Worm (Caenorhabditis elegans) whole organism, L1 larva: ENCODE data around the gene M01H9.2.

Experiments used
- C16A3.4 ChIP-seq: fragments of 150-350 bp; optimal IDR thresholded peaks from 2 replicates; lab custom pipeline; 2014; ENCODE audit warnings: missing biosample characterization, missing genetic modification characterization
- F16B12.6 ChIP-seq: fragments of 150-350 bp; optimal IDR thresholded peaks from 2 replicates; lab custom pipeline; 2014; ENCODE audit warnings: missing biosample characterization, missing genetic modification characterization
- ceh-63 ChIP-seq: fragments of 200-800 bp; sonication (Bioruptor generic); optimal IDR thresholded peaks from 2 replicates; lab custom pipeline; 2018; ENCODE audit warnings: mild to moderate bottlenecking, missing genetic modification characterization, missing compliant biosample characterization
- ceh-8 ChIP-seq: fragments of 200-800 bp; sonication (Bioruptor generic); optimal IDR thresholded peaks from 2 replicates; lab custom pipeline; 2018; ENCODE audit warnings: mild to moderate bottlenecking, missing genetic modification characterization, moderate library complexity, missing compliant biosample characterization
- ceh-82 ChIP-seq, 3 experiments: fragments of 150-350 bp in 1 of 3; sonication (generic microtip) in 2 of 3; optimal IDR thresholded peaks; 2 replicates each; lab custom pipeline; 2014 to 2017; ENCODE audit warnings: missing biosample characterization in 3 of 3, missing genetic modification characterization in 3 of 3
- ceh-90 ChIP-seq: sonication (generic microtip); optimal IDR thresholded peaks from 2 replicates; lab custom pipeline; 2016; ENCODE audit warnings: missing genetic modification characterization, missing compliant biosample characterization
- ces-1 ChIP-seq: fragments of 150-350 bp; optimal IDR thresholded peaks from 2 replicates; lab custom pipeline; 2014; ENCODE audit warnings: missing biosample characterization, missing genetic modification reagents, missing genetic modification characterization
- efl-1 ChIP-seq, 4 experiments: fragments of 150-350 bp; optimal IDR thresholded peaks in 3 of 4; peaks in 1 of 4; 1 replicate in 1 of 4; 2 replicates in 3 of 4; lab custom pipeline; 2014; ENCODE audit warnings: missing biosample characterization in 2 of 4, missing genetic modification characterization in 2 of 4, missing genetic modification reagents in 2 of 4
- egl-13 ChIP-seq: sonication (generic microtip); optimal IDR thresholded peaks from 2 replicates; lab custom pipeline; 2016; ENCODE audit warnings: missing genotype, missing genetic modification reagents, missing genetic modification characterization, missing compliant biosample characterization
- fkh-10 ChIP-seq: sonication (generic microtip); optimal IDR thresholded peaks from 2 replicates; lab custom pipeline; 2017; ENCODE audit warnings: missing biosample characterization, missing genetic modification reagents, missing genetic modification characterization
- fkh-8 ChIP-seq: sonication (generic microtip); optimal IDR thresholded peaks from 2 replicates; lab custom pipeline; 2016; ENCODE audit warnings: mild to moderate bottlenecking, missing genetic modification characterization, missing compliant biosample characterization
- hpl-2 ChIP-seq: fragments of 150-350 bp; optimal IDR thresholded peaks from 2 replicates; lab custom pipeline; 2014; ENCODE audit warnings: missing biosample characterization, missing genetic modification reagents, missing genetic modification characterization
- jun-1 ChIP-seq: fragments of 150-350 bp; optimal IDR thresholded peaks from 2 replicates; lab custom pipeline; 2014; ENCODE audit warnings: missing biosample characterization, missing genetic modification reagents, missing genetic modification characterization
- lin-13 ChIP-seq: fragments of 150-350 bp; optimal IDR thresholded peaks from 2 replicates; lab custom pipeline; 2014; ENCODE audit warnings: missing biosample characterization, missing genetic modification reagents, missing genetic modification characterization
- lin-35 ChIP-seq, 2 experiments: fragments of 150-350 bp; optimal IDR thresholded peaks; 2 replicates each; lab custom pipeline; 2014; ENCODE audit warnings: missing biosample characterization in 2 of 2, missing genetic modification characterization in 2 of 2, missing genetic modification reagents in 2 of 2
- mep-1 ChIP-seq: fragments of 150-350 bp; optimal IDR thresholded peaks from 2 replicates; lab custom pipeline; 2014; ENCODE audit warnings: missing biosample characterization, missing genetic modification characterization
- nhr-20 ChIP-seq: sonication (generic microtip); optimal IDR thresholded peaks from 2 replicates; lab custom pipeline; 2016; ENCODE audit warnings: mild to moderate bottlenecking, missing genetic modification characterization, missing compliant biosample characterization
- nhr-77 ChIP-seq: fragments of 150-350 bp; optimal IDR thresholded peaks from 2 replicates; lab custom pipeline; 2014; ENCODE audit warnings: missing biosample characterization, missing genetic modification characterization
- nhr-85 ChIP-seq: sonication (generic microtip); peaks from one replicate; lab custom pipeline; 2016; ENCODE audit warnings: missing genetic modification characterization, inconsistent platforms, missing compliant biosample characterization
- nhr-90 ChIP-seq: sonication (generic microtip); optimal IDR thresholded peaks from 2 replicates; lab custom pipeline; 2016; ENCODE audit warnings: mild to moderate bottlenecking, missing genetic modification characterization, missing compliant biosample characterization; ENCODE audit not compliant: poor library complexity
- pax-3 ChIP-seq: fragments of 200-800 bp; sonication (Bioruptor generic); optimal IDR thresholded peaks from 2 replicates; lab custom pipeline; 2018; ENCODE audit warnings: mild to moderate bottlenecking, missing genetic modification characterization, moderate library complexity, missing compliant biosample characterization
- snu-23 ChIP-seq: sonication (generic microtip); optimal IDR thresholded peaks from 2 replicates; lab custom pipeline; 2016; ENCODE audit warnings: missing genetic modification characterization, missing compliant biosample characterization
- tbx-2 ChIP-seq: sonication (generic microtip); optimal IDR thresholded peaks from 2 replicates; lab custom pipeline; 2016; ENCODE audit warnings: missing genetic modification characterization, missing compliant biosample characterization
- unc-86 ChIP-seq: sonication (generic microtip); optimal IDR thresholded peaks from 2 replicates; lab custom pipeline; 2016; ENCODE audit warnings: missing genetic modification characterization, missing compliant biosample characterization
- vab-15 ChIP-seq: sonication (generic microtip); optimal IDR thresholded peaks from 2 replicates; lab custom pipeline; 2017; ENCODE audit warnings: missing genotype, mild to moderate bottlenecking, missing genetic modification characterization, missing compliant biosample characterization
- zag-1 ChIP-seq: fragments of 150-350 bp; optimal IDR thresholded peaks from 2 replicates; lab custom pipeline; 2014; ENCODE audit warnings: missing biosample characterization, missing genetic modification characterization

Gene M01H9.2

DNA sequence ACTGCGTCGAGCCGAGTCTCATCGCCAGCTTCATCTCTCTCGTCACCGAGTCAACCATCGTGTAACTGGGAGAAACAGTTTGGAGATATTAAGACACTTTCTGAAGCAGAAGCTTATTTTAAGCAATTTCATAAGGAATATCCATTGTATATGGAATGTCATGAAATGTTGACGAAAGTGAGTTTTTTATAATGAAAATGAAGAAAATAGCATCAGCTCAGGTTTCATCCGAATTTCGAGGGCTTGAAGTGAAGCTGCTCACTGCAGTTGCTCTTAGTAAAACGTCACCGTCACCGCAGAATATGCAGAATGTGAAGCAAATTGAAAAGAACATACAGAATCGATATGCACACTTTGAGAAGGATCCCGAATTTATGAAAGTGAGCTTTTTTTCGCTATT, 49.9 kb downstream of the M01H9.2 start:
- no peak for TF ChIP-seq hpl-2 (GFP tag; lab: Kevin White, UChicago)
- no peak for TF ChIP-seq nhr-90
- TF ChIP-seq lin-35 (GFP tag; optimal IDR thresholded peaks at IDR 0.05; lab: Kevin White, UChicago): no peak
- no peak for TF ChIP-seq efl-1 (optimal IDR thresholded peaks at IDR 0.05; lab: Kevin White, UChicago)
- TF ChIP-seq efl-1 (GFP tag; optimal IDR thresholded peaks at IDR 0.05 in 1 of 2; lab: Kevin White, UChicago): peak in 1 of 2 experiments; percentile 58
- TF ChIP-seq ceh-8 (GFP tag; lab: Kevin White, UChicago): no peak

DNA sequence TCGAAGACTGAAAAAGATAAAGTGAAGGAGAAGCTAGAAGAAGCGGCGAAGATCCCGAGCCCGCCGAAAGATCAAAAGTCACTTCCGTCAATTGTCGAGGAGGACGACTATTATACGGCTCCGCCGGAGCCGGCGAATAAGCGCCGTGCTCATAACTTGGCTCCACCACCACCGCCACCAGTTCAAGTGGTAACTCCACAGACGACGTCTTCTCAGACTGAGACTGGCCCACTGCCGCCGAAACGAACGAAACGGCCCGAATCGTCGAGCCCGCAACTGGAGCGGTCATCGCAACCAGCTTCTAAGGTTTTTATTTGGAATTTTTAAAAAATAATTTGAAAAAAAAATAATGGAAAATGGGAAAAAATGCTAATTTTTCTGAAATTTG, 51.1 kb downstream of the M01H9.2 start:
- TF ChIP-seq efl-1 (optimal IDR thresholded peaks at IDR 0.05; lab: Kevin White, UChicago) (no peak), efl-1 (GFP tag; optimal IDR thresholded peaks at IDR 0.05 in 1 of 2; lab: Kevin White, UChicago) (peak in 1 of 2 experiments; percentile 60), jun-1 (tag; lab: Kevin White, UChicago) (no peak)

DNA sequence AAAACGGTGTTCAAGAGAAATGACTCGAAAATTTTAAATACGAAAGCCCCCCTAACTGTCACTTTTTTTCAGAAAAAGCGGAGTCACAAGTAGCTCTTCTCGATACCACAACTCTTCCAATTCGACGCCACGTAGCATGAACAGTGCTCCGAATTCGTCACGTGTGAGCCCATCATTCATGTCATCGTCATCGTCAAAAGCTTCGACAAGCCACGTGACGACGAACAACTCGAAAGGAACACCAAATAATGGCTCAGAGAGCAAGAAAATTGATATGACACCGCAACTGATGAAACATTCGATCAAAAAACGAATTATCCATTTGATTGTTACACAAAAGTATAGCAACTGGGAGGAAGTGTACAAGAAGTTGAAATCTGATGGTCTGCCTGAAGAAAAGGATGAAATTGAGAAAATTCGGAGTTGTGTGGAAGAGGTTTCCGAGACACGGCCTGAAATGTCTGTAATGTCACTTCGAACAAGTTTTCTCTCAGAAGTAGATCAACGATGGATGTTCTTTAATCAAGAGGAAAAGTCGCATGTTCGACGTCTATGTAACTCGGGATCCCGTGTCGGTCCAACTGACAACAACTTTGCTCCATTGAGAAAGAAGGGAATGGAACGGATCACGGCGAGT, 51.6 kb downstream of the M01H9.2 start:
- TF ChIP-seq tbx-2 (tag; lab: Kevin White, UChicago) (no peak), snu-23 (no peak), ceh-63 (GFP tag; lab: Kevin White, UChicago) (no peak), pax-3 (no peak), egl-13 (no peak), F16B12.6 (tag; lab: Kevin White, UChicago) (no peak), lin-13 (GFP tag; lab: Kevin White, UChicago) (no peak), ceh-90 (tag; lab: Kevin White, UChicago) (no peak), ceh-82 (tag; optimal IDR thresholded peaks at IDR 0.05; lab: Kevin White, UChicago) (no peak), mep-1 (tag; lab: Kevin White, UChicago) (no peak), nhr-20 (no peak), C16A3.4 (tag; lab: Kevin White, UChicago) (no peak), ceh-8 (GFP tag; lab: Kevin White, UChicago) (no peak), ces-1 (GFP tag; lab: Kevin White, UChicago) (no peak), vab-15 (tag; lab: Kevin White, UChicago) (no peak), fkh-10 (no peak), fkh-8 (tag; lab: Kevin White, UChicago) (no peak), zag-1 (no peak)

DNA sequence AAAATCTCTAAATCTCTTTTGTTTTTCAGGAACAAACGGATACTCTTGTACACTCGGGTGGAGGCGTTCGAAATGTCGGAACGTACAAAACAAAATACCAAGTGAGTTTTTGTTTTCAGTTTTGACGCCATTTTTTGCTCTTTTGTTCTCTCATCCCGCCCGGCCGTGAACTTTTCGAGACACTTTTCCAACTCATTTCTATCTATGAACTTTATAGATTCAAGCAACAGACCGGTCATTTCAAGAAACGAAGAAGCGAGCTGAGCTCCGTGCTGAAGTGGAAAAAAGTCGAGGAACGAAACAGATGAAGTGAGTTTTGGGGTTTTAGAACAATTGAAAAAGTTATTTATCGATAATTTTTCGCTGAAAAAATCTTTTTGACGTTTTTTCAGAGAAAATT, 52.5 kb downstream of the M01H9.2 start:
- TF ChIP-seq nhr-77 (tag; lab: Kevin White, UChicago) (no peak), unc-86 (tag; lab: Kevin White, UChicago) (no peak), nhr-85 (tag; lab: Kevin White, UChicago) (peak; percentile 18), efl-1 (optimal IDR thresholded peaks at IDR 0.05; lab: Kevin White, UChicago) (no peak), efl-1 (GFP tag; optimal IDR thresholded peaks at IDR 0.05 in 1 of 2; lab: Kevin White, UChicago) (peak in 1 of 2 experiments; percentile 70)
- TF ChIP-seq, all 84 proteins: peak for 2
